Fruit fly (Drosophila melanogaster) whole organism, embryonic: Measurements from ENCODE around the gene tbrd-1.

Experiments
- ATbp ChIP-seq: fragments of 200-800 bp; sonication (Bioruptor generic); optimal IDR thresholded peaks from 2 replicates; lab custom pipeline; 2017; ENCODE audit warnings: missing biosample characterization, mild to moderate bottlenecking, missing genetic modification characterization, missing genetic modification reagents
- Antp ChIP-seq: fragments of 200-800 bp; sonication (Bioruptor generic); optimal IDR thresholded peaks from 3 replicates; lab custom pipeline; 2016; ENCODE audit warnings: missing biosample characterization, missing genetic modification characterization
- B-H2 ChIP-seq: fragments of 200-800 bp; sonication (Bioruptor generic); optimal IDR thresholded peaks from 2 replicates; lab custom pipeline; 2018; ENCODE audit warnings: missing biosample characterization, mild to moderate bottlenecking, missing genetic modification characterization
- CG10366 ChIP-seq: fragments of 200-800 bp; sonication (Bioruptor generic); IDR thresholded peaks from 2 replicates; pipeline ENCODE4 v1.3.6; 2022; ENCODE audit warnings: missing biosample characterization, missing genetic modification characterization
- CG11695 ChIP-seq: fragments of 200-800 bp; sonication (Bioruptor generic); IDR thresholded peaks from 3 replicates; pipeline ENCODE4 v1.3.6; 2022; ENCODE audit warnings: missing biosample characterization, missing genetic modification characterization
- CG12769 ChIP-seq: fragments of 200-800 bp; sonication (Bioruptor generic); optimal IDR thresholded peaks from 2 replicates; lab custom pipeline; 2019; ENCODE audit warnings: missing biosample characterization, mild to moderate bottlenecking, missing genetic modification characterization, moderate library complexity
- CG13287 ChIP-seq: fragments of 200-800 bp; sonication (Bioruptor generic); IDR thresholded peaks from 2 replicates; pipeline ENCODE4 v1.3.6; 2022; ENCODE audit warnings: missing biosample characterization, missing genetic modification characterization; ENCODE audit not compliant: partially characterized antibody
- CG13624 ChIP-seq: fragments of 200-800 bp; sonication (Bioruptor generic); optimal IDR thresholded peaks from 2 replicates; lab custom pipeline; 2016; ENCODE audit warnings: missing biosample characterization, missing genetic modification characterization
- CG13894 ChIP-seq: fragments of 200-800 bp; sonication (Bioruptor generic); optimal IDR thresholded peaks from 3 replicates; lab custom pipeline; 2018; ENCODE audit warnings: missing biosample characterization, mild to moderate bottlenecking, missing genetic modification characterization, moderate library complexity
- CG1603 ChIP-seq: fragments of 200-800 bp; sonication (Bioruptor generic); optimal IDR thresholded peaks from 2 replicates; lab custom pipeline; 2019; ENCODE audit warnings: missing biosample characterization, mild to moderate bottlenecking, missing genetic modification characterization, moderate library complexity
- CG17359 ChIP-seq: fragments of 200-800 bp; sonication (Bioruptor generic); optimal IDR thresholded peaks from 3 replicates; lab custom pipeline; 2018; ENCODE audit warnings: missing biosample characterization, mild to moderate bottlenecking, missing genetic modification characterization, moderate library complexity
- CG17361 ChIP-seq: fragments of 200-800 bp; sonication (Bioruptor generic); IDR thresholded peaks from 3 replicates; pipeline ENCODE4 v1.3.6; 2022; ENCODE audit warnings: missing biosample characterization, missing genetic modification characterization
- CG17802 ChIP-seq: fragments of 200-800 bp; sonication (Bioruptor generic); optimal IDR thresholded peaks from 2 replicates; lab custom pipeline; 2018; ENCODE audit warnings: missing biosample characterization, mild to moderate bottlenecking, missing genetic modification characterization, moderate library complexity
- CG2199 ChIP-seq: fragments of 200-800 bp; sonication (Bioruptor generic); IDR thresholded peaks from 3 replicates; pipeline ENCODE4 v1.3.6; 2022; ENCODE audit warnings: missing biosample characterization, missing genetic modification characterization
- CG31365 ChIP-seq: fragments of 200-800 bp; sonication (Bioruptor generic); optimal IDR thresholded peaks from 2 replicates; lab custom pipeline; 2018; ENCODE audit warnings: missing biosample characterization, mild to moderate bottlenecking, missing genetic modification characterization
- CG4404 ChIP-seq: fragments of 200-800 bp; sonication (Bioruptor generic); IDR thresholded peaks from 2 replicates; pipeline ENCODE4 v1.3.6; 2022; ENCODE audit warnings: missing biosample characterization, missing genetic modification characterization
- CG6254 ChIP-seq: fragments of 200-800 bp; sonication (Bioruptor generic); optimal IDR thresholded peaks from 3 replicates; lab custom pipeline; 2017; ENCODE audit warnings: mild to moderate bottlenecking, missing biosample characterization, missing genetic modification reagents, missing genetic modification characterization
- CG6791 ChIP-seq: fragments of 200-800 bp; sonication (Bioruptor generic); IDR thresholded peaks from 3 replicates; pipeline ENCODE4 v1.3.6; 2022; ENCODE audit warnings: missing biosample characterization, missing genetic modification characterization; ENCODE audit not compliant: partially characterized antibody
- D ChIP-seq, 2 experiments: fragments of 200-800 bp in 1 of 2; fragments of >200 bp in 1 of 2; sonication (Bioruptor generic) in 1 of 2; optimal IDR thresholded peaks; 2 replicates in 1 of 2; 3 replicates in 1 of 2; lab custom pipeline; 2017; ENCODE audit warnings: mild to moderate bottlenecking in 1 of 2, missing biosample characterization in 1 of 2, missing genetic modification characterization in 1 of 2, missing genetic modification reagents in 1 of 2
- Dip3 ChIP-seq: fragments of 200-800 bp; sonication (Bioruptor generic); optimal IDR thresholded peaks from 3 replicates; lab custom pipeline; 2016; ENCODE audit warnings: missing biosample characterization, missing genetic modification characterization
- E2f2 ChIP-seq: fragments of 200-800 bp; sonication (Bioruptor generic); IDR thresholded peaks from 2 replicates; pipeline ENCODE4 v1.3.6; 2022; ENCODE audit warnings: missing biosample characterization, missing genetic modification characterization
- Ets65A ChIP-seq: fragments of 200-800 bp; sonication (Bioruptor generic); peaks from one replicate; lab custom pipeline; 2016; ENCODE audit warnings: missing biosample characterization, missing genetic modification characterization
- Med ChIP-seq: fragments of 200-800 bp; sonication (Bioruptor generic); peaks from one replicate; lab custom pipeline; 2016; ENCODE audit warnings: missing biosample characterization, missing genetic modification characterization, mild to moderate bottlenecking, inconsistent platforms, moderate library complexity
- NFAT ChIP-seq: fragments of 200-800 bp; sonication (Bioruptor generic); IDR thresholded peaks from 2 replicates; pipeline ENCODE4 v1.3.6; 2022; ENCODE audit warnings: missing biosample characterization, missing genetic modification characterization
- Pdp1 ChIP-seq, 2 experiments: fragments of 200-800 bp; sonication (Bioruptor generic); optimal IDR thresholded peaks; 3 replicates each; lab custom pipeline; 2016; ENCODE audit warnings: missing biosample characterization in 2 of 2, missing genetic modification characterization in 2 of 2, mild to moderate bottlenecking in 1 of 2, moderate library complexity in 1 of 2
- Side ChIP-seq: fragments of 200-800 bp; sonication (Bioruptor generic); optimal IDR thresholded peaks from 2 replicates; lab custom pipeline; 2016; ENCODE audit warnings: missing biosample characterization, missing genetic modification characterization
- Taf1 ChIP-seq: fragments of 200-800 bp; sonication (Bioruptor generic); IDR thresholded peaks from 2 replicates; pipeline ENCODE4 v1.3.6; 2022; ENCODE audit warnings: missing biosample characterization, missing genetic modification characterization
- abd-A ChIP-seq: fragments of 200-800 bp; sonication (Bioruptor generic); optimal IDR thresholded peaks from 3 replicates; lab custom pipeline; 2019; ENCODE audit warnings: missing biosample characterization, mild to moderate bottlenecking, missing genetic modification characterization, moderate library complexity
- chinmo ChIP-seq: fragments of 200-800 bp; sonication (Bioruptor generic); IDR thresholded peaks from 4 replicates; pipeline ENCODE4 v1.3.6; 2022; ENCODE audit warnings: missing biosample characterization, missing genetic modification characterization; ENCODE audit not compliant: partially characterized antibody
- crol ChIP-seq: fragments of 200-800 bp; sonication (Bioruptor generic); IDR thresholded peaks from 2 replicates; pipeline ENCODE4 v1.3.6; 2022; ENCODE audit warnings: missing biosample characterization, missing genetic modification characterization
- cwo ChIP-seq: fragments of 200-800 bp; sonication (Bioruptor generic); optimal IDR thresholded peaks from 3 replicates; lab custom pipeline; 2017; ENCODE audit warnings: missing biosample characterization, missing genetic modification characterization, mild to moderate bottlenecking, moderate library complexity, missing genetic modification reagents
- hkb ChIP-seq, 2 experiments: fragments of 200-800 bp in 1 of 2; fragments of >200 bp in 1 of 2; sonication (Bioruptor generic) in 1 of 2; IDR thresholded peaks in 1 of 2; optimal IDR thresholded peaks in 1 of 2; 2 replicates each; pipeline versions ENCODE4 v1.3.6 to Lab custom; 2017 to 2022; ENCODE audit warnings: missing biosample characterization in 1 of 2, missing genetic modification characterization in 1 of 2
- hth ChIP-seq: fragments of >200 bp; optimal IDR thresholded peaks from 2 replicates; lab custom pipeline; 2017; ENCODE audit warnings: inconsistent platforms
- lbe ChIP-seq: fragments of 200-800 bp; sonication (Bioruptor generic); optimal IDR thresholded peaks from 2 replicates; lab custom pipeline; 2016; ENCODE audit warnings: missing biosample characterization, mild to moderate bottlenecking, missing genetic modification characterization
- maf-S ChIP-seq: fragments of 200-800 bp; sonication (Bioruptor generic); optimal IDR thresholded peaks from 2 replicates; lab custom pipeline; 2016; ENCODE audit warnings: missing biosample characterization, missing genetic modification characterization
- pros ChIP-seq: fragments of 200-800 bp; sonication (Bioruptor generic); optimal IDR thresholded peaks from 3 replicates; lab custom pipeline; 2019; ENCODE audit warnings: missing biosample characterization, mild to moderate bottlenecking, missing genetic modification characterization, moderate library complexity
- pzg ChIP-seq: fragments of 200-800 bp; sonication (Bioruptor generic); optimal IDR thresholded peaks from 3 replicates; lab custom pipeline; 2018; ENCODE audit warnings: missing biosample characterization, mild to moderate bottlenecking, missing genetic modification characterization, moderate library complexity
- salm ChIP-seq: fragments of 200-800 bp; sonication (Bioruptor generic); optimal IDR thresholded peaks from 2 replicates; lab custom pipeline; 2018; ENCODE audit warnings: missing biosample characterization, mild to moderate bottlenecking, missing genetic modification characterization
- sd ChIP-seq: fragments of 200-800 bp; sonication (Bioruptor generic); optimal IDR thresholded peaks from 3 replicates; lab custom pipeline; 2018; ENCODE audit warnings: missing biosample characterization, mild to moderate bottlenecking, missing genetic modification characterization, moderate library complexity
- sqz ChIP-seq: fragments of 200-800 bp; sonication (Bioruptor generic); optimal IDR thresholded peaks from 3 replicates; lab custom pipeline; 2018; ENCODE audit warnings: missing biosample characterization, mild to moderate bottlenecking, missing genetic modification characterization
- sr ChIP-seq: fragments of 200-800 bp; sonication (Bioruptor generic); IDR thresholded peaks from 3 replicates; pipeline ENCODE4 v1.3.6; 2022; ENCODE audit warnings: missing biosample characterization, missing genetic modification characterization
- trh ChIP-seq: fragments of 200-800 bp; sonication (Bioruptor generic); optimal IDR thresholded peaks from 2 replicates; lab custom pipeline; 2016; ENCODE audit warnings: missing biosample characterization, missing genetic modification characterization
- vfl ChIP-seq: fragments of 200-800 bp; sonication (Bioruptor generic); optimal IDR thresholded peaks from 2 replicates; lab custom pipeline; 2016; ENCODE audit warnings: missing biosample characterization, missing genetic modification characterization
- vvl ChIP-seq: fragments of 200-800 bp; sonication (Bioruptor generic); IDR thresholded peaks from 2 replicates; pipeline ENCODE4 v1.3.6; 2022; ENCODE audit warnings: missing biosample characterization, missing genetic modification characterization
- wek ChIP-seq: fragments of 200-800 bp; sonication (Bioruptor generic); optimal IDR thresholded peaks from 3 replicates; lab custom pipeline; 2018; ENCODE audit warnings: missing biosample characterization, mild to moderate bottlenecking, missing genetic modification characterization, moderate library complexity
- zf30C ChIP-seq: fragments of 200-800 bp; sonication (Bioruptor generic); optimal IDR thresholded peaks from 3 replicates; lab custom pipeline; 2018; ENCODE audit warnings: missing biosample characterization, mild to moderate bottlenecking, missing genetic modification characterization

Gene tbrd-1

DNA sequence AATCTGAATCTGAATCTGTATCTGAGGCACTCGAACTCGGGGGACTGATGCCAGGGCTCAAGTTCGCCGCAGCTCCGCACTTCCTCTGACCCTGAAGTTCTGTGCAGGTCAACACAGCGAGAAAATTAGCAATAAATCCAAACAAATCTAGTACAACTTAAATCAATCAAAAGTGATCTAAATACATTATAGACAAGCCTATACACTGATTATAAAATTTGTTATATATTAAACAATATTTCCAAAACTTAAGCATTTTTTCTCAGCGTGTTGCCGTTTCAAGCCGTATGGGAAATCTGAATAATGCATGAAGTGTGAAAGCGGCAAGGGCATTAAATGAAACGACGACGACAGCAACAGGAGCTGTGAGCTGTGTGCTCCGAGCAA lies 21.7 kb upstream of the tbrd-1 start (continued):
- TF ChIP-seq Taf1 (GFP tag; lab: Robert Waterston, UW): 0 out of 2 replicates have a peak, but pooled peaks have one; percentile 27
- no peak for TF ChIP-seq salm (tag; lab: Kevin White, UChicago)
- no peak for TF ChIP-seq Antp (GFP tag; lab: Kevin White, UChicago)
- TF ChIP-seq hth: no peak
- TF ChIP-seq CG17361: no peak
- peak; percentile 2 for TF ChIP-seq CG6254 (GFP tag; lab: Kevin White, UChicago)
- peak; percentile 58 for TF ChIP-seq CG1603
- TF ChIP-seq Dip3 (GFP tag; lab: Kevin White, UChicago): peak; percentile 18
- TF ChIP-seq Pdp1 (GFP tag; optimal IDR thresholded peaks at IDR 0.05; lab: Kevin White, UChicago): peak; percentile 13 to 21
- TF ChIP-seq CG2199 (GFP tag; lab: Robert Waterston, UW): no peak
- peak; percentile 93 for TF ChIP-seq lbe (GFP tag; lab: Kevin White, UChicago)
- no peak for TF ChIP-seq hkb (optimal IDR thresholded peaks at IDR 0.05; lab: Kevin White, UChicago)
- peak; percentile 53 for TF ChIP-seq hkb (GFP tag; IDR thresholded peaks at IDR 0.05; lab: Robert Waterston, UW)
- no peak for TF ChIP-seq D (optimal IDR thresholded peaks at IDR 0.05; lab: Kevin White, UChicago)
- no peak for TF ChIP-seq D (GFP tag; optimal IDR thresholded peaks at IDR 0.05; lab: Kevin White, UChicago)
- no peak for TF ChIP-seq Side (GFP tag; lab: Kevin White, UChicago)

DNA sequence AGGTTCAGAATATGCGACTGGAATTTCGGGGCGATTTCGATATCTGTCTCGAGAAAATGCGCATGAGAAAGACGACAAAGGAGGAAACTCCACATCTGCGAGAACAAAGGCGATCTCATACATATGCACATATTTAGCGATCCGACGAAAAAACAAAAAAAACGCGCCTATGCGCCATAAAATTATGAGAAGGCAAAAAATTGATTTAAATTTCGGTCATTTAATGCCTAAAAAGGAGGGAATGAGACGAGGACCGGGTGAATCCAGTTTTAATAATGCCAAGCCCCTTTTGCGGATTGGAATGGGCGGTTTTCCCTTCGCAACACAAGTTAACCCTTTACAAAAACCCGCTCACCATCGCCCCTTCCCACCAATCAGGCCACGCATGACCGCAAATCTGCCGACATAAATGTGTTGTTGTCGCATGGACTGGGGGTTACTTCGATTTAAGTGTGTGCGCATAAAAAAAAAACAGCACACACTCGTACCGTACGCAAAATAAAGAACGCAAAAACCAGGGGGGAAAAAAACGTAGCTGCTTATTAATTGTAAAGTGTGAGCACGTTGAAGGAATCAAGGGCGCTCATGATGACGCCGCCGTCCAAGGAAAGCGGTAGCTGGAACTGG lies 21.2 kb upstream of the tbrd-1 start:
- TF ChIP-seq CG17359 (tag; lab: Kevin White, UChicago) (no peak), abd-A (tag; lab: Kevin White, UChicago) (peak; percentile 76), vfl (GFP tag; lab: Kevin White, UChicago) (no peak), pros (peak; percentile 18), CG11695 (GFP tag; lab: Robert Waterston, UW) (0 out of 3 replicates have a peak, but pooled peaks have one; percentile 14), vvl (GFP tag; lab: Robert Waterston, UW) (peak; percentile 67; the same call in 1 of the 2 replicates), Med (GFP tag; lab: Kevin White, UChicago) (peak; percentile 44), zf30C (GFP tag; lab: Kevin White, UChicago) (no peak), CG13624 (GFP tag; lab: Kevin White, UChicago) (peak; percentile 15), sd (peak; percentile 88), cwo (GFP tag; lab: Kevin White, UChicago) (peak; percentile 56), sqz (peak; percentile 65), ATbp (GFP tag; lab: Kevin White, UChicago) (no peak), chinmo (GFP tag; lab: Robert Waterston, UW) (peak; percentile 88; the same call in 2 of the 4 replicates), CG13894 (tag; lab: Kevin White, UChicago) (peak; percentile 25), CG13287 (GFP tag; lab: Robert Waterston, UW) (0 out of 2 replicates have a peak, but pooled peaks have one; percentile 8)
- TF ChIP-seq, all 482 proteins: peak for 12

dm6 chr3R:23912349-23912748 lies 19.0 kb upstream of the tbrd-1 start:
- TF ChIP-seq B-H2 (GFP tag; lab: Kevin White, UChicago) (no peak), Med (GFP tag; lab: Kevin White, UChicago) (peak; percentile 45), NFAT (GFP tag; lab: Robert Waterston, UW) (0 out of 2 replicates have a peak, but pooled peaks have one; percentile 37), CG4404 (no peak), pzg (GFP tag; lab: Kevin White, UChicago) (no peak), CG12769 (tag; lab: Kevin White, UChicago) (peak; percentile 30), maf-S (no peak), wek (GFP tag; lab: Kevin White, UChicago) (no peak), Ets65A (GFP tag; lab: Kevin White, UChicago) (peak; percentile 33), CG10366 (GFP tag; lab: Robert Waterston, UW) (no peak), Antp (GFP tag; lab: Kevin White, UChicago) (no peak), CG17802 (tag; lab: Kevin White, UChicago) (no peak), sr (peak; percentile 69; the same call in 2 of the 3 replicates), trh (no peak), CG6791 (GFP tag; lab: Robert Waterston, UW) (no peak), CG31365 (tag; lab: Kevin White, UChicago) (no peak), crol (peak; percentile 74), E2f2 (no peak), abd-A (tag; lab: Kevin White, UChicago) (peak; percentile 12)
